Fruit fly (Drosophila melanogaster): ENCODE data around the gene Rab18.
A peak's percentile ranks its signal among the peaks of the same experiment; 100 is the strongest.

Rab18 gene

dm6 chrX:5712966-5713365 is 41.4 kb upstream of the Rab18 start:
- TF ChIP-seq CG12768 (GFP tag; optimal IDR thresholded peaks at IDR 0.05) (no peak), CG11617 (GFP tag; optimal IDR thresholded peaks at IDR 0.05) (no peak), CG5204 (GFP tag; optimal IDR thresholded peaks at IDR 0.05) (no peak), CG7045 (GFP tag; optimal IDR thresholded peaks at IDR 0.05) (no peak), tj (GFP tag; optimal IDR thresholded peaks at IDR 0.05) (no peak), toe (GFP tag; optimal IDR thresholded peaks at IDR 0.05) (no peak), ovo (GFP tag; optimal IDR thresholded peaks at IDR 0.05) (no peak), Clk (GFP tag; optimal IDR thresholded peaks at IDR 0.05) (no peak), CG7101 (tag; optimal IDR thresholded peaks at IDR 0.05) (no peak), Crg-1 (GFP tag; optimal IDR thresholded peaks at IDR 0.05) (no peak), Mnt (GFP tag; optimal IDR thresholded peaks at IDR 0.05) (no peak), cnc (optimal IDR thresholded peaks at IDR 0.05) (no peak), CG33017 (tag; optimal IDR thresholded peaks at IDR 0.05) (no peak), kay (GFP tag; ENCODE audit: borderline replicate concordance) (no peak), CG1620 (GFP tag; optimal IDR thresholded peaks at IDR 0.05) (no peak), pad (GFP tag; optimal IDR thresholded peaks at IDR 0.05) (no peak), bab1 (GFP tag; optimal IDR thresholded peaks at IDR 0.05) (no peak), Hr96 (GFP tag; optimal IDR thresholded peaks at IDR 0.05) (no peak), CG14711 (tag; optimal IDR thresholded peaks at IDR 0.05) (no peak)

DNA sequence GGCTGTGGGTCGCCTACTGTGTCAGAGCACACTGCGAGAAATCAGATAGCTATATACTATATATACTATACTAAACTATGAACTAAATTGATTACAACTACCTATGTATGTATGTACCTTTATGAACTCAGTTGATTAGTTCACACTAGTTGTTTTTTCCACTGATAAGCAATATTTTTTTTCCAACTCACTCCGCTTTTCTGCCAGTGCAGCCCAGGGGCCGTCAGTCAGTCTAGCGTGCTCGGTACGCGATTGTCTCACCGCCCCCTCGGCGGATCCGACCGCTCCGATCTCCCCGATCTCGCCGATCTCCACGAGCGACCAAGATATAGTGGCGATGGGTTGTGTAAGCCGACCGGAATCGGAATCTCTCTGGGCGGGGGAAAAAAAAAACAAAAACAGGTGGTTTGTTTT is 34.3 kb upstream of the Rab18 start:
- peak; percentile 50 for TF ChIP-seq Hr96 (GFP tag; optimal IDR thresholded peaks at IDR 0.05)
- peak; percentile 51 for TF ChIP-seq CG5204 (GFP tag; optimal IDR thresholded peaks at IDR 0.05)
- no peak for TF ChIP-seq Crg-1 (GFP tag; optimal IDR thresholded peaks at IDR 0.05)
- peak; percentile 29 for TF ChIP-seq kay (GFP tag; ENCODE audit: borderline replicate concordance)
- no peak for TF ChIP-seq cnc (optimal IDR thresholded peaks at IDR 0.05)
- TF ChIP-seq CG7045 (GFP tag; optimal IDR thresholded peaks at IDR 0.05): peak; percentile 64
- peak; percentile 66 for TF ChIP-seq CG12768 (GFP tag; optimal IDR thresholded peaks at IDR 0.05)
- TF ChIP-seq tj (GFP tag; optimal IDR thresholded peaks at IDR 0.05): peak; percentile 30
- TF ChIP-seq cic (GFP tag; optimal IDR thresholded peaks at IDR 0.05): peak; percentile 33
- peak; percentile 38 for TF ChIP-seq CG11617 (GFP tag; optimal IDR thresholded peaks at IDR 0.05)
- TF ChIP-seq ovo (GFP tag; optimal IDR thresholded peaks at IDR 0.05): no peak
- peak; percentile 33 for TF ChIP-seq CG1620 (GFP tag; optimal IDR thresholded peaks at IDR 0.05)
- TF ChIP-seq CG14711 (tag; optimal IDR thresholded peaks at IDR 0.05): peak; percentile 71
- peak; percentile 74 for TF ChIP-seq CG33017 (tag; optimal IDR thresholded peaks at IDR 0.05)
- TF ChIP-seq CG7101 (tag; optimal IDR thresholded peaks at IDR 0.05): peak; percentile 72
- peak; percentile 34 for TF ChIP-seq toe (GFP tag; optimal IDR thresholded peaks at IDR 0.05)
- TF ChIP-seq bab1 (GFP tag; optimal IDR thresholded peaks at IDR 0.05): no peak
- TF ChIP-seq Clk (GFP tag; optimal IDR thresholded peaks at IDR 0.05): peak; percentile 8
- TF ChIP-seq pad (GFP tag; optimal IDR thresholded peaks at IDR 0.05): peak; percentile 32
- peak; percentile 39 for TF ChIP-seq Mnt (GFP tag; optimal IDR thresholded peaks at IDR 0.05)

- TF ChIP-seq CG33017 (tag; optimal IDR thresholded peaks at IDR 0.05) (no peak), CG11617 (GFP tag; optimal IDR thresholded peaks at IDR 0.05) (no peak), bab1 (GFP tag; optimal IDR thresholded peaks at IDR 0.05) (no peak), pad (GFP tag; optimal IDR thresholded peaks at IDR 0.05) (no peak), kay (GFP tag; ENCODE audit: borderline replicate concordance) (no peak), CG14711 (tag; optimal IDR thresholded peaks at IDR 0.05) (no peak), ovo (GFP tag; optimal IDR thresholded peaks at IDR 0.05) (no peak)
Measured at dm6 chrX:5705097-5705496, 33.5 kb upstream of the Rab18 start.

DNA sequence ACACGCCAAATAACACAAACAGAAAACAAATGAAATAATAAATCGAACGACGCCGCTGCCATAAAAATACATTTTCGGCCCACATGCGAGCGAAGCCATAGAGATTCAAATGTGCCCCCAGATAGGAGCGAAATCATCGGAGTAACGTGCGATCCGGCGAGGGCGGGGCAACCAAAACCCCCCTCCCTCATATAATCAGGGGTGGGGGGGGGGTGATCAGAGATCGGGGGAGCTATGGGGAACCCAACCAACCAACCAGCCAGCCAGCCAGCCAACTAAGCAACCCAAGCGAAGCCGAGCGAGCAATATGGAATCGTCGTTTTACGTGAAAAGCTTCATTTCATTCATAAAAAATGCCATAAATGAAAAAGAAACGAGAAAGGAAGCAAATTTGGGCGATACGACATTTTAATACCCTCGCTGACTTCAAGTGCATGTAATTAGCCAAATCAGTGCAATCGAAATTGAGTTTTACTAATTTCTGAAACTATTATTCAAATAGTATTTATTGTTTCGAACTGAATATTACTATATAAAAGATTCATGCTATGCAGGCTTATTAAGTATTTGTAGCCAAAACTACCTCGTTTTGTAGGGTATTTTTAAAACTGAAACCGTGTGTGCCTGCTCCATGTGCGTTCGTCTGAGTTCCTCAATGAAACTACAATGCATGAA is 28.3 kb upstream of the Rab18 start:
- TF ChIP-seq CG7045 (GFP tag; optimal IDR thresholded peaks at IDR 0.05): no peak

- no peak for TF ChIP-seq bab1 (GFP tag; optimal IDR thresholded peaks at IDR 0.05)
- peak; percentile 18 for TF ChIP-seq CG7045 (GFP tag; optimal IDR thresholded peaks at IDR 0.05)
- no peak for TF ChIP-seq Clk (GFP tag; optimal IDR thresholded peaks at IDR 0.05)
- peak; percentile 18 for TF ChIP-seq CG33017 (tag; optimal IDR thresholded peaks at IDR 0.05)
- no peak for TF ChIP-seq Mnt (GFP tag; optimal IDR thresholded peaks at IDR 0.05)
- TF ChIP-seq cnc (optimal IDR thresholded peaks at IDR 0.05): no peak
- TF ChIP-seq CG12768 (GFP tag; optimal IDR thresholded peaks at IDR 0.05): no peak
- peak; percentile 50 for TF ChIP-seq CG11617 (GFP tag; optimal IDR thresholded peaks at IDR 0.05)
- no peak for TF ChIP-seq CG5204 (GFP tag; optimal IDR thresholded peaks at IDR 0.05)
- TF ChIP-seq cic (GFP tag; optimal IDR thresholded peaks at IDR 0.05): no peak
- TF ChIP-seq toe (GFP tag; optimal IDR thresholded peaks at IDR 0.05): no peak
- TF ChIP-seq kay (GFP tag; ENCODE audit: borderline replicate concordance): no peak
- TF ChIP-seq Crg-1 (GFP tag; optimal IDR thresholded peaks at IDR 0.05): no peak
- no peak for TF ChIP-seq ovo (GFP tag; optimal IDR thresholded peaks at IDR 0.05)
- TF ChIP-seq Hr96 (GFP tag; optimal IDR thresholded peaks at IDR 0.05): peak; percentile 6
- TF ChIP-seq CG7101 (tag; optimal IDR thresholded peaks at IDR 0.05): peak; percentile 39
- no peak for TF ChIP-seq pad (GFP tag; optimal IDR thresholded peaks at IDR 0.05)
- peak; percentile 7 for TF ChIP-seq tj (GFP tag; optimal IDR thresholded peaks at IDR 0.05)
- TF ChIP-seq CG1620 (GFP tag; optimal IDR thresholded peaks at IDR 0.05): peak; percentile 19
- TF ChIP-seq CG14711 (tag; optimal IDR thresholded peaks at IDR 0.05): peak; percentile 26
Measured at dm6 chrX:5698087-5698727, 26.6 kb upstream of the Rab18 start, which contains the start of gene AdamTS-B. Gene AdamTS-B (plus strand): TSS chrX:5698557.

All from whole organism, adult.